Worm (Caenorhabditis elegans): ENCODE measurements around the gene C07B5.6.

DNA sequence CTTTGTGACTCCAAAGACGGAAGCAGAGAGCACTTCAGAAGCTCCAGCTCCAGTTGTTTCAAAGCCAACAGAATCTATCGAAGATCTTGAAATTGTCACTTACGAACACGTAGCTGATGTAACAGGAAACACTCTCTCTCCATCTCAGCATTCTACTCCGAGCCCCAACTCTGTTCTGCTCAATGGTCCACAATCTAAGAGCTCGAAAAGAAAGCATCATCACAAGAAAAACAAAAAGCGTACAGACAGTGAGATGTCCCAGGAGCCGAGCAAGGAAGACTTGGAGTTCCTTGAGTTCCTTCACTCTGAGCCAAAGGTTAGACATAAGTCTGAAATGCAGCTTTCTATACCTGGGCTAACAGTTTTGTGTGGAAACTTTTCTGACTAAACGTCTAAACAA lies 37.2 kb downstream of the C07B5.6 start:
- TF ChIP-seq elt-4 (tag; optimal IDR thresholded peaks at IDR 0.05) (no peak), dmd-4 (tag; optimal IDR thresholded peaks at IDR 0.05; ENCODE audit: borderline replicate concordance) (no peak), pha-4 (tag; optimal IDR thresholded peaks at IDR 0.05) (no peak)

Data from whole organism, late embryonic.